Fruit fly (Drosophila melanogaster): Measurements from ENCODE around the gene gogo.

- TF ChIP-seq tj (GFP tag; optimal IDR thresholded peaks at IDR 0.05) (no peak), cnc (optimal IDR thresholded peaks at IDR 0.05) (no peak), CG7045 (GFP tag; optimal IDR thresholded peaks at IDR 0.05) (no peak), toe (GFP tag; optimal IDR thresholded peaks at IDR 0.05) (peak; percentile 4), CG33017 (tag; optimal IDR thresholded peaks at IDR 0.05) (peak; percentile 23), CG11617 (GFP tag; optimal IDR thresholded peaks at IDR 0.05) (no peak)
Measured at dm6 chr3L:20316956-20317589, 22.1 kb upstream of the gogo start, which contains the start of gene Spn77Ba.

Data from whole organism, adult.